Fruit fly (Drosophila melanogaster): ENCODE measurements around the gene Mst27D.

Mst27D gene

DNA sequence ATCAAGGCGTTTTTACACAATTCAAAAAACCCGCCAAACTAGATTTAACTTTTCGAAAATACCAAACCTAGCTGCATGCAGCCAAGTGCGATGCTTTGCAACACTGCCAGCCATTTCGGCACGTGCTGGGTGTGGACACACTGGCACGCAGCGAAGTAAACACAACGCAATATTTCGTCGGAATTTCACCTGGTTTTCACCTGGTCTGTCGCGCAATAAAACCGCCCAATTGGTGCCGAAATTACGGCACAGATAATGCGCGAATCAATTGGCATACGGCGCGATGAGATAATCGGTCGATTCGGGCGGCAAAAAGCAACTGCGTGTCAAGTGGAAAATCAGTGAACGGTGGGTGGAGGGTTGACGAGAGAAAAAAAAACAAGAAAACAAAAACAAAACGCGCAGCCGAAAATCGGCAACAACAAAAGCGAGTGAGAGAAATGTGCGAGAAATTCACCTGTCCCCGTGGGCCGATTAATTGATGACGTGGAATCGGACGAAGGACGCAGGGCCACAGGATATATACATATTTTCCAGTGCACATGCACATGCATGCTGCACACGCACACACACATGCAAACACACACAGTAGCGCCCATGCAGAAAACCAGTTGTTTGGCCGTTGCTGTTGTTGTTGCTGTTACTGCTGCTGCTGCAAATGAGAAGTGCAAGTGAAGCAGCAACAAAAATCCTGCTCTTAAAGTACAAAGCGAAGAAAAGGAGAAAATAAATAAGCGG lies 4.3 kb downstream of the Mst27D start, which contains the start of gene Mnn1 (continued):
- TF ChIP-seq dpn (GFP tag; optimal IDR thresholded peaks at IDR 0.05), result peak; percentile 55 to 66
- TF ChIP-seq HLHmδ (GFP tag; optimal IDR thresholded peaks at IDR 0.05), result peak; percentile 98
- no peak for TF ChIP-seq salm (tag; optimal IDR thresholded peaks at IDR 0.05)
- TF ChIP-seq CG11695 (GFP tag; IDR thresholded peaks at IDR 0.05), result peak; percentile 58
- TF ChIP-seq CG8924 (tag; optimal IDR thresholded peaks at IDR 0.05), result peak; percentile 37
- peak; percentile 89 for TF ChIP-seq HmgZ (tag; optimal IDR thresholded peaks at IDR 0.05)
- no peak for TF ChIP-seq Hr3 (GFP tag; optimal IDR thresholded peaks at IDR 0.05)
- peak; percentile 22 for TF ChIP-seq emc (GFP tag; optimal IDR thresholded peaks at IDR 0.05)
- TF ChIP-seq CG31224 (GFP tag; IDR thresholded peaks at IDR 0.05), result no peak
- no peak for TF ChIP-seq eve (GFP tag; optimal IDR thresholded peaks at IDR 0.05)
- TF ChIP-seq tio (GFP tag; optimal IDR thresholded peaks at IDR 0.05), result no peak
- no peak for TF ChIP-seq CG30020 (tag; optimal IDR thresholded peaks at IDR 0.05)
- no peak for TF ChIP-seq sens-2 (GFP tag; IDR thresholded peaks at IDR 0.05)
- TF ChIP-seq CG14050 (GFP tag; IDR thresholded peaks at IDR 0.05), result no peak
- TF ChIP-seq CG6654 (GFP tag; optimal IDR thresholded peaks at IDR 0.05), result no peak
- TF ChIP-seq CG43689 (GFP tag; IDR thresholded peaks at IDR 0.05), result no peak
- no peak for TF ChIP-seq CG10147 (GFP tag; optimal IDR thresholded peaks at IDR 0.05)
- TF ChIP-seq CG31365 (tag; optimal IDR thresholded peaks at IDR 0.05), result no peak
- TF ChIP-seq crc (GFP tag; optimal IDR thresholded peaks at IDR 0.05), result no peak
- TF ChIP-seq fd3F (GFP tag; optimal IDR thresholded peaks at IDR 0.05), result no peak
- no peak for TF ChIP-seq CG11560 (tag; IDR thresholded peaks at IDR 0.05)
- no peak for TF ChIP-seq trh (GFP tag; optimal IDR thresholded peaks at IDR 0.05)
- TF ChIP-seq CG2678 (tag; optimal IDR thresholded peaks at IDR 0.05), result no peak
- TF ChIP-seq gsb-n (tag; optimal IDR thresholded peaks at IDR 0.05), result no peak
- no peak for TF ChIP-seq so (GFP tag; IDR thresholded peaks at IDR 0.05)
- TF ChIP-seq NK7.1 (GFP tag; optimal IDR thresholded peaks at IDR 0.05), result no peak
- no peak for TF ChIP-seq scrt (GFP tag; optimal IDR thresholded peaks at IDR 0.05)
- TF ChIP-seq Kr (GFP tag; optimal IDR thresholded peaks at IDR 0.05), result no peak
- no peak for TF ChIP-seq CG11696 (GFP tag; IDR thresholded peaks at IDR 0.05)
- peak; percentile 13 for TF ChIP-seq tin (GFP tag; optimal IDR thresholded peaks at IDR 0.05)
- no peak for TF ChIP-seq CG2875 (GFP tag; optimal IDR thresholded peaks at IDR 0.05)
- peak; percentile 56; the same call in 1 of the 2 replicates for TF ChIP-seq CG32772 (GFP tag; IDR thresholded peaks at IDR 0.05)
- TF ChIP-seq CG16863 (GFP tag; optimal IDR thresholded peaks at IDR 0.05), result no peak
- peak; percentile 52 for TF ChIP-seq HmgD (GFP tag; optimal IDR thresholded peaks at IDR 0.05)
- TF ChIP-seq Sin3A (optimal IDR thresholded peaks at IDR 0.05), result peak; percentile 84
- peak; percentile 64 for TF ChIP-seq her (GFP tag; optimal IDR thresholded peaks at IDR 0.05)
- no peak for TF ChIP-seq Hmx (GFP tag; optimal IDR thresholded peaks at IDR 0.05)
- peak; percentile 87 for TF ChIP-seq CHES-1-like (GFP tag; optimal IDR thresholded peaks at IDR 0.05)
- peak; percentile 34 for TF ChIP-seq CG18764 (GFP tag; optimal IDR thresholded peaks at IDR 0.05)
- TF ChIP-seq CG17829 (tag; optimal IDR thresholded peaks at IDR 0.05), result peak; percentile 61
- TF ChIP-seq vnd (GFP tag; IDR thresholded peaks at IDR 0.05; ENCODE audit: partially characterized antibody), result no peak
- peak; percentile 34; the same call in 1 of the 2 replicates for TF ChIP-seq CG32532 (GFP tag; IDR thresholded peaks at IDR 0.05)
- peak; percentile 77 for TF ChIP-seq cg (GFP tag; optimal IDR thresholded peaks at IDR 0.05)
- TF ChIP-seq CG18599 (GFP tag; optimal IDR thresholded peaks at IDR 0.05), result no peak
- no peak for TF ChIP-seq usp (GFP tag; optimal IDR thresholded peaks at IDR 0.05)
- peak; percentile 68 for TF ChIP-seq phol (tag; optimal IDR thresholded peaks at IDR 0.05)
- TF ChIP-seq gsb (GFP tag; IDR thresholded peaks at IDR 0.05), result no peak
- peak; percentile 39 for TF ChIP-seq Fer3 (tag; optimal IDR thresholded peaks at IDR 0.05)
- no peak for TF ChIP-seq CG17328 (GFP tag; IDR thresholded peaks at IDR 0.05)
- no peak for TF ChIP-seq CG18476 (GFP tag; optimal IDR thresholded peaks at IDR 0.05)
- TF ChIP-seq Scr (GFP tag; IDR thresholded peaks at IDR 0.05; ENCODE audit: partially characterized antibody), result peak; percentile 51

Data from whole organism, embryonic.